Worm (Caenorhabditis elegans): ENCODE results near the gene E02C12.6.

E02C12.6 gene

DNA sequence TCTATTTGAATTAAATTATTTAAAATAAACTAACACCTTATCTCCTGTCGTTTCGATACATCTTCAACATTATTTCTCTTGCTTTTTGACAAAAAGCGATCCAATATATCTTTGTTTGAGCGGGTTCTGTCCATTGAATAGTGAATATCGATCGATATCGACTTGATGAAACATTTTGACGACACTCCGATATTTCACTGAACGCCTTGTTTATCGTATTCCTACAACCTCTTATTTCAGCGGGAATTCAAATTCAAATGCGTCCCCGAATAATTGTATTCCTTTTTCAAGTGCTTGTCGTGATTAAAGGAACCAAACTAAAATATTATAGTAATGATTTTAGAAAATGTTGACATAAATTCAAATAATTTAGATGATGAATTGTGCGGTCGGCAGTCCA lies 24.1 kb downstream of the E02C12.6 start, which contains the start of the genes K07B1.7 and try-5 (continued):
- TF ChIP-seq spr-3 (GFP tag; optimal IDR thresholded peaks at IDR 0.05) (no peak), lin-38 (GFP tag; IDR thresholded peaks at IDR 0.05) (no peak), zfp-2 (tag; optimal IDR thresholded peaks at IDR 0.05) (no peak), mxl-2 (GFP tag; conservative IDR thresholded peaks at IDR 0.05) (no peak), nhr-77 (tag; optimal IDR thresholded peaks at IDR 0.05) (no peak), nhr-48 (tag; optimal IDR thresholded peaks at IDR 0.05) (no peak), tra-1 (GFP tag; IDR thresholded peaks at IDR 0.05) (no peak), nhr-6 (tag; optimal IDR thresholded peaks at IDR 0.05) (peak; percentile 27), egl-43 (GFP tag; IDR thresholded peaks at IDR 0.05) (no peak), lin-29 (GFP tag; IDR thresholded peaks at IDR 0.05) (no peak), hif-1 (tag; optimal IDR thresholded peaks at IDR 0.05) (no peak), nhr-25 (tag; optimal IDR thresholded peaks at IDR 0.05; ENCODE audit: borderline replicate concordance, insufficient read depth) (no peak), lin-13 (GFP tag; optimal IDR thresholded peaks at IDR 0.05) (no peak), saeg-2 (GFP tag; IDR thresholded peaks at IDR 0.05) (no peak), lim-7 (GFP tag; IDR thresholded peaks at IDR 0.05) (no peak), ctbp-1 (GFP tag; IDR thresholded peaks at IDR 0.05) (no peak), lin-39 (tag; optimal IDR thresholded peaks at IDR 0.05) (no peak), nhr-10 (tag; optimal IDR thresholded peaks at IDR 0.05) (no peak), egl-27 (tag; optimal IDR thresholded peaks at IDR 0.05) (no peak), skn-1 (tag; optimal IDR thresholded peaks at IDR 0.05) (no peak), F10B5.3 (tag; optimal IDR thresholded peaks at IDR 0.05) (no peak), hlh-30 (tag; optimal IDR thresholded peaks at IDR 0.05; ENCODE audit: insufficient read depth) (peak; percentile 60), D1046.2 (GFP tag; IDR thresholded peaks at IDR 0.05) (no peak), Y105C5A.15 (GFP tag; IDR thresholded peaks at IDR 0.05) (no peak), lsy-2 (tag; optimal IDR thresholded peaks at IDR 0.05) (no peak), zip-2 (tag; optimal IDR thresholded peaks at IDR 0.05) (no peak), ztf-11 (tag; optimal IDR thresholded peaks at IDR 0.05) (no peak), hlh-11 (tag; optimal IDR thresholded peaks at IDR 0.05) (no peak), set-16 (GFP tag; IDR thresholded peaks at IDR 0.05) (no peak), nhr-111 (GFP tag; optimal IDR thresholded peaks at IDR 0.05) (no peak), zfp-3 (GFP tag; conservative IDR thresholded peaks at IDR 0.05) (no peak), madf-9 (GFP tag; conservative IDR thresholded peaks at IDR 0.05) (no peak), jun-1 (tag; optimal IDR thresholded peaks at IDR 0.05) (no peak), attf-4 (tag; optimal IDR thresholded peaks at IDR 0.05) (no peak), aly-2 (tag; optimal IDR thresholded peaks at IDR 0.05) (no peak), duxl-1 (tag; optimal IDR thresholded peaks at IDR 0.05; ENCODE audit: poor library complexity) (no peak), ceh-32 (tag; optimal IDR thresholded peaks at IDR 0.05; ENCODE audit: poor library complexity) (no peak), sdz-12 (GFP tag; optimal IDR thresholded peaks at IDR 0.05) (no peak), zip-11 (GFP tag; IDR thresholded peaks at IDR 0.05) (no peak), F26F4.8 (GFP tag; conservative IDR thresholded peaks at IDR 0.05) (no peak), php-3 (GFP tag; IDR thresholded peaks at IDR 0.05) (no peak), daf-19 (GFP tag; conservative IDR thresholded peaks at IDR 0.05) (no peak), lin-1 (GFP tag; IDR thresholded peaks at IDR 0.05) (no peak), dmd-8 (GFP tag; IDR thresholded peaks at IDR 0.05) (no peak), T26A8.4 (GFP tag; IDR thresholded peaks at IDR 0.05) (no peak), unc-130 (GFP tag; optimal IDR thresholded peaks at IDR 0.05) (no peak), unc-62 (GFP tag; optimal IDR thresholded peaks at IDR 0.05 in 1 of 2) (no peak), unc-62 (tag; optimal IDR thresholded peaks at IDR 0.05) (no peak), hmg-1.1 (GFP tag; IDR thresholded peaks at IDR 0.05) (0 out of 2 replicates have a peak, but pooled peaks have one; percentile 21), R02D3.7 (tag; optimal IDR thresholded peaks at IDR 0.05) (peak; percentile 83), spr-1 (tag; optimal IDR thresholded peaks at IDR 0.05) (no peak), pha-4 (GFP tag; IDR thresholded peaks at IDR 0.05) (no peak), pha-4 (tag; optimal IDR thresholded peaks at IDR 0.05) (no peak)
